Worm (Caenorhabditis elegans) whole organism, mixed stage, embryonic: Measurements from ENCODE around the gene cdc-50.B.

Experiments used
- drap-1 ChIP-seq: fragments of 200-800 bp; sonication (Bioruptor generic); optimal IDR thresholded peaks from 3 replicates; lab custom pipeline; 2018; ENCODE audit warnings: mild to moderate bottlenecking, missing genetic modification characterization, missing compliant biosample characterization
- nhr-76 ChIP-seq: sonication (generic microtip); optimal IDR thresholded peaks from 2 replicates; lab custom pipeline; 2017; ENCODE audit warnings: missing biosample characterization, missing genetic modification characterization
- unc-62 ChIP-seq: fragments of 150-350 bp; optimal IDR thresholded peaks from 2 replicates; lab custom pipeline; 2014; ENCODE audit warnings: missing biosample characterization, missing genetic modification reagents, missing genetic modification characterization

DNA sequence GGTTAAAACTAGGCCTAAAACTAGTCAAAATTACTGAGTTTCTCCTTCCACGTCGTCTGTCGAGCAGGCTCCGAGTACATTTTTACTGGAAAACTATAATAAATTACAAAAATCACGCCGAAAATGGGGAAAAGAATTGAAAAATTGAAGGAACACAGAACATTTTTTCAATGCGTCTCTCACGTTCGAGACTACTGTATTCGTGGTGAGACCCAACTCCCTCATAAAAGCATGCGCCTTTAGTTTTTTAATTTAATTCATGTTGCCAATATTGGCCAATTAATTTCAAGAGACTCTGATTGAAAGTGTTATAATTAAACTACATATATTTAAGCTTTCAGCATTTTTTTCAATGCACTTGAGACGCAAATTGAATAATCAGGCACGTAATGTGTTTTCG, 10.5 kb upstream of the cdc-50.B start:
- no peak for TF ChIP-seq drap-1 (GFP tag; lab: Kevin White, UChicago)
- TF ChIP-seq unc-62 (GFP tag; lab: Kevin White, UChicago), result no peak
- TF ChIP-seq nhr-76 (tag; lab: Kevin White, UChicago), result no peak
